Fruit fly (Drosophila melanogaster) whole organism, embryonic: Measurements from ENCODE around the gene HtrA2.
A peak's percentile ranks its signal among the peaks of the same experiment; 100 is the strongest.

ENCODE experiments used
- Adf1 ChIP-seq: fragments of 200-800 bp; sonication (Bioruptor generic); IDR thresholded peaks from 2 replicates; pipeline ENCODE4 v1.3.6; 2022; ENCODE audit warnings: missing biosample characterization, missing genetic modification characterization
- Aef1 ChIP-seq: fragments of 200-800 bp; sonication (Bioruptor generic); IDR thresholded peaks from 3 replicates; pipeline ENCODE4 v1.3.6; 2022; ENCODE audit warnings: missing biosample characterization, missing genetic modification characterization
- BEAF-32 ChIP-seq: fragments of 200-800 bp; sonication (Bioruptor generic); optimal IDR thresholded peaks from 3 replicates; lab custom pipeline; 2017; ENCODE audit warnings: missing biosample characterization, missing genetic modification characterization, mild to moderate bottlenecking, moderate library complexity, missing genetic modification reagents
- Blimp-1 ChIP-seq: fragments of 200-800 bp; sonication (Bioruptor generic); optimal IDR thresholded peaks from 3 replicates; lab custom pipeline; 2018; ENCODE audit warnings: missing biosample characterization, missing genetic modification characterization, mild to moderate bottlenecking, moderate library complexity, missing genetic modification reagents
- CG10274 ChIP-seq: fragments of 200-800 bp; sonication (Bioruptor generic); optimal IDR thresholded peaks from 3 replicates; lab custom pipeline; 2017; ENCODE audit warnings: missing biosample characterization, mild to moderate bottlenecking, missing genetic modification characterization
- CG13894 ChIP-seq: fragments of 200-800 bp; sonication (Bioruptor generic); optimal IDR thresholded peaks from 3 replicates; lab custom pipeline; 2018; ENCODE audit warnings: missing biosample characterization, mild to moderate bottlenecking, missing genetic modification characterization, moderate library complexity
- CG15696 ChIP-seq: fragments of 200-800 bp; sonication (Bioruptor generic); optimal IDR thresholded peaks from 2 replicates; lab custom pipeline; 2019; ENCODE audit warnings: missing biosample characterization, mild to moderate bottlenecking, missing genetic modification characterization, moderate library complexity
- CG1647 ChIP-seq: fragments of 200-800 bp; sonication (Bioruptor generic); optimal IDR thresholded peaks from 3 replicates; lab custom pipeline; 2016; ENCODE audit warnings: missing biosample characterization, missing genetic modification characterization
- CG17361 ChIP-seq: fragments of 200-800 bp; sonication (Bioruptor generic); IDR thresholded peaks from 3 replicates; pipeline ENCODE4 v1.3.6; 2022; ENCODE audit warnings: missing biosample characterization, missing genetic modification characterization
- CG17912 ChIP-seq: fragments of 200-800 bp; sonication (Bioruptor generic); optimal IDR thresholded peaks from 2 replicates; lab custom pipeline; 2018; ENCODE audit warnings: missing biosample characterization, mild to moderate bottlenecking, missing genetic modification characterization
- CG18476 ChIP-seq: fragments of 200-800 bp; sonication (Bioruptor generic); optimal IDR thresholded peaks from 2 replicates; lab custom pipeline; 2016; ENCODE audit warnings: missing biosample characterization, mild to moderate bottlenecking, missing genetic modification characterization
- CG2129 ChIP-seq: fragments of 200-800 bp; sonication (Bioruptor generic); IDR thresholded peaks from 2 replicates; pipeline ENCODE4 v1.3.6; 2022; ENCODE audit warnings: missing biosample characterization, missing genetic modification characterization; ENCODE audit not compliant: partially characterized antibody
- CG2202 ChIP-seq: fragments of 200-800 bp; sonication (Bioruptor generic); optimal IDR thresholded peaks from 2 replicates; lab custom pipeline; 2018; ENCODE audit warnings: missing biosample characterization, mild to moderate bottlenecking, missing genetic modification characterization
- CG30431 ChIP-seq: fragments of 200-800 bp; sonication (Bioruptor generic); optimal IDR thresholded peaks from 2 replicates; lab custom pipeline; 2017; ENCODE audit warnings: missing biosample characterization, missing genetic modification characterization
- CG31388 ChIP-seq: fragments of 200-800 bp; sonication (Bioruptor generic); optimal IDR thresholded peaks from 2 replicates; lab custom pipeline; 2016; ENCODE audit warnings: missing biosample characterization, missing genetic modification characterization
- CG3163 ChIP-seq: fragments of 200-800 bp; sonication (Bioruptor generic); optimal IDR thresholded peaks from 3 replicates; lab custom pipeline; 2016; ENCODE audit warnings: missing biosample characterization, missing genetic modification characterization
- CG32772 ChIP-seq: fragments of 200-800 bp; sonication (Bioruptor generic); IDR thresholded peaks from 2 replicates; pipeline ENCODE4 v1.3.6; 2022; ENCODE audit warnings: missing biosample characterization, missing genetic modification characterization
- CG6813 ChIP-seq: fragments of 200-800 bp; sonication (Bioruptor generic); optimal IDR thresholded peaks from 2 replicates; lab custom pipeline; 2017; ENCODE audit warnings: missing biosample characterization, missing genetic modification characterization, mild to moderate bottlenecking, moderate library complexity, missing genetic modification reagents
- CG7271 ChIP-seq: fragments of 200-800 bp; sonication (Bioruptor generic); optimal IDR thresholded peaks from 2 replicates; lab custom pipeline; 2018; ENCODE audit warnings: missing biosample characterization, mild to moderate bottlenecking, missing genetic modification characterization, moderate library complexity
- Dad ChIP-seq: fragments of 200-800 bp; sonication (Bioruptor generic); optimal IDR thresholded peaks from 3 replicates; lab custom pipeline; 2016; ENCODE audit warnings: missing biosample characterization, missing genetic modification characterization
- Deaf1 ChIP-seq: fragments of 200-800 bp; optimal IDR thresholded peaks from 3 replicates; lab custom pipeline; 2019; ENCODE audit warnings: missing biosample characterization, mild to moderate bottlenecking, missing genetic modification characterization, moderate library complexity
- Dek ChIP-seq: fragments of 200-800 bp; sonication (Bioruptor generic); optimal IDR thresholded peaks from 3 replicates; lab custom pipeline; 2019; ENCODE audit warnings: missing biosample characterization, mild to moderate bottlenecking, missing genetic modification characterization, moderate library complexity
- Ets97D ChIP-seq: fragments of 200-800 bp; sonication (Bioruptor generic); optimal IDR thresholded peaks from 3 replicates; lab custom pipeline; 2016; ENCODE audit warnings: missing biosample characterization, missing genetic modification characterization
- HmgZ ChIP-seq: fragments of 200-800 bp; sonication (Bioruptor generic); optimal IDR thresholded peaks from 2 replicates; lab custom pipeline; 2018; ENCODE audit warnings: missing biosample characterization, mild to moderate bottlenecking, missing genetic modification characterization
- Kr ChIP-seq: fragments of 200-800 bp; sonication (Bioruptor generic); optimal IDR thresholded peaks from 2 replicates; lab custom pipeline; 2017; ENCODE audit warnings: missing biosample characterization, mild to moderate bottlenecking, missing genetic modification characterization
- MTF-1 ChIP-seq: fragments of 200-800 bp; sonication (Bioruptor generic); optimal IDR thresholded peaks from 2 replicates; lab custom pipeline; 2018; ENCODE audit warnings: missing biosample characterization, mild to moderate bottlenecking, missing genetic modification characterization, borderline replicate concordance
- Max ChIP-seq: fragments of 200-800 bp; sonication (Bioruptor generic); optimal IDR thresholded peaks from 2 replicates; lab custom pipeline; 2016; ENCODE audit warnings: missing biosample characterization, mild to moderate bottlenecking, missing genetic modification characterization
- Med ChIP-seq: fragments of 200-800 bp; sonication (Bioruptor generic); peaks from one replicate; lab custom pipeline; 2016; ENCODE audit warnings: missing biosample characterization, missing genetic modification characterization, mild to moderate bottlenecking, inconsistent platforms, moderate library complexity
- Mrtf ChIP-seq: fragments of 200-800 bp; sonication (Bioruptor generic); IDR thresholded peaks from 3 replicates; pipeline ENCODE4 v1.3.6; 2022; ENCODE audit warnings: missing biosample characterization, missing genetic modification characterization
- ab ChIP-seq: fragments of 200-800 bp; sonication (Bioruptor generic); optimal IDR thresholded peaks from 2 replicates; lab custom pipeline; 2016; ENCODE audit warnings: missing biosample characterization, missing genetic modification characterization
- aop ChIP-seq: fragments of 200-800 bp; sonication (Bioruptor generic); IDR thresholded peaks from 2 replicates; pipeline ENCODE4 v1.3.6; 2022; ENCODE audit warnings: missing biosample characterization, missing genetic modification characterization
- ara ChIP-seq: fragments of 200-800 bp; sonication (Bioruptor generic); IDR thresholded peaks from 2 replicates; pipeline ENCODE4 v1.3.6; 2022; ENCODE audit warnings: missing biosample characterization, missing genetic modification characterization
- dm ChIP-seq: fragments of 200-800 bp; sonication (Bioruptor generic); optimal IDR thresholded peaks from 3 replicates; lab custom pipeline; 2016; ENCODE audit warnings: missing biosample characterization, missing genetic modification characterization
- grn ChIP-seq: fragments of 200-800 bp; sonication (Bioruptor generic); optimal IDR thresholded peaks from 3 replicates; lab custom pipeline; 2017; ENCODE audit warnings: missing biosample characterization, missing genetic modification characterization
- kah ChIP-seq: fragments of 200-800 bp; sonication (Bioruptor generic); optimal IDR thresholded peaks from 2 replicates; lab custom pipeline; 2018; ENCODE audit warnings: missing biosample characterization, mild to moderate bottlenecking, missing genetic modification characterization
- kni ChIP-seq: fragments of 200-800 bp; sonication (Bioruptor generic); optimal IDR thresholded peaks from 3 replicates; lab custom pipeline; 2017; ENCODE audit warnings: mild to moderate bottlenecking, missing biosample characterization, missing genetic modification reagents, missing genetic modification characterization
- lab ChIP-seq: fragments of 200-800 bp; sonication (Bioruptor generic); optimal IDR thresholded peaks from 3 replicates; lab custom pipeline; 2017; ENCODE audit warnings: missing biosample characterization, missing genetic modification characterization, mild to moderate bottlenecking, moderate library complexity, missing genetic modification reagents
- nerfin-1 ChIP-seq: fragments of 200-800 bp; sonication (Bioruptor generic); optimal IDR thresholded peaks from 3 replicates; lab custom pipeline; 2019; ENCODE audit warnings: missing biosample characterization, mild to moderate bottlenecking, missing genetic modification characterization, moderate library complexity
- otp ChIP-seq: fragments of 200-800 bp; sonication (Bioruptor generic); IDR thresholded peaks from 3 replicates; pipeline ENCODE4, ENCODE4 v1.3.6; 2022; ENCODE audit warnings: missing biosample characterization, missing genetic modification characterization
- pan ChIP-seq, 4 experiments: fragments of >200 bp in 3 of 4; fragments of 200-800 bp in 1 of 4; sonication (Bioruptor generic) in 1 of 4; optimal IDR thresholded peaks in 3 of 4; IDR thresholded peaks in 1 of 4; 2 replicates each; pipeline versions ENCODE4 v1.3.6 to Lab custom; 2017 to 2022; ENCODE audit warnings: missing biosample characterization in 2 of 4, missing genetic modification characterization in 2 of 4, mixed read lengths in 1 of 4
- pita ChIP-seq: fragments of 200-800 bp; sonication (Bioruptor generic); optimal IDR thresholded peaks from 2 replicates; lab custom pipeline; 2017; ENCODE audit warnings: missing biosample characterization, mild to moderate bottlenecking, missing genetic modification characterization
- prd ChIP-seq, 3 experiments: fragments of >200 bp in 2 of 3; fragments of 200-800 bp in 1 of 3; sonication (Bioruptor generic) in 1 of 3; optimal IDR thresholded peaks in 2 of 3; IDR thresholded peaks in 1 of 3; 2 replicates in 2 of 3; 3 replicates in 1 of 3; pipeline versions ENCODE4 v1.3.6 to Lab custom; 2017 to 2022; ENCODE audit warnings: missing biosample characterization in 1 of 3, missing genetic modification characterization in 1 of 3
- psq ChIP-seq: fragments of 200-800 bp; sonication (Bioruptor generic); optimal IDR thresholded peaks from 2 replicates; lab custom pipeline; 2017; ENCODE audit warnings: missing biosample characterization, missing genetic modification characterization
- rib ChIP-seq: fragments of 200-800 bp; sonication (Bioruptor generic); IDR thresholded peaks from 2 replicates; pipeline ENCODE4 v1.3.6; 2022; ENCODE audit warnings: missing biosample characterization, missing genetic modification characterization
- twi ChIP-seq: fragments of 200-800 bp; optimal IDR thresholded peaks from 2 replicates; lab custom pipeline; 2019; ENCODE audit warnings: missing biosample characterization, mild to moderate bottlenecking, missing genetic modification characterization, moderate library complexity
- unc-4 ChIP-seq: fragments of 200-800 bp; sonication (Bioruptor generic); IDR thresholded peaks from 2 replicates; pipeline ENCODE4 v1.3.6; 2022; ENCODE audit warnings: missing biosample characterization, missing genetic modification characterization; ENCODE audit not compliant: partially characterized antibody
- zfh1 ChIP-seq: fragments of 200-800 bp; sonication (Bioruptor generic); IDR thresholded peaks from 3 replicates; pipeline ENCODE4 v1.3.6; 2022; ENCODE audit warnings: missing biosample characterization, missing genetic modification characterization

The HtrA2 gene

dm6 chr3R:14484533-14485267, 26.8 kb downstream of the HtrA2 start (continued):
- TF ChIP-seq lab (GFP tag; lab: Kevin White, UChicago) (no peak), pita (GFP tag; lab: Kevin White, UChicago) (no peak), Kr (GFP tag; lab: Kevin White, UChicago) (peak; percentile 14), aop (0 out of 2 replicates have a peak, but pooled peaks have one; percentile 16), Adf1 (no peak), Aef1 (no peak), CG18476 (no peak), CG30431 (GFP tag; lab: Kevin White, UChicago) (no peak), Deaf1 (tag; lab: Kevin White, UChicago) (no peak), CG6813 (peak; percentile 26), ara (GFP tag; lab: Robert Waterston, UW) (0 out of 2 replicates have a peak, but pooled peaks have one; percentile 30), ab (GFP tag; lab: Kevin White, UChicago) (no peak), zfh1 (GFP tag; lab: Robert Waterston, UW) (peak; percentile 35; the same call in 1 of the 3 replicates), kah (GFP tag; lab: Kevin White, UChicago) (no peak), twi (tag; lab: Kevin White, UChicago) (peak; percentile 10), Dek (no peak), CG10274 (no peak), psq (GFP tag; lab: Kevin White, UChicago) (no peak), Med (GFP tag; lab: Kevin White, UChicago) (peak; percentile 6), Dad (GFP tag; lab: Kevin White, UChicago) (no peak), otp (no peak), dm (no peak), CG17361 (no peak), CG7271 (peak; percentile 35), Blimp-1 (GFP tag; lab: Kevin White, UChicago) (no peak)
- TF ChIP-seq, all 482 proteins: peak for 22

dm6 chr3R:14482986-14483385, 28.5 kb downstream of the HtrA2 start:
- TF ChIP-seq prd (optimal IDR thresholded peaks at IDR 0.05; lab: Kevin White, UChicago): no peak
- no peak for TF ChIP-seq prd (GFP tag; IDR thresholded peaks at IDR 0.05; lab: Robert Waterston, UW)
- no peak for TF ChIP-seq unc-4 (GFP tag; lab: Robert Waterston, UW)
- no peak for TF ChIP-seq CG32772 (GFP tag; lab: Robert Waterston, UW)
- TF ChIP-seq Ets97D: no peak
- no peak for TF ChIP-seq CG1647 (GFP tag; lab: Kevin White, UChicago)
- TF ChIP-seq CG3163 (GFP tag; lab: Kevin White, UChicago): no peak
- TF ChIP-seq CG31388 (GFP tag; lab: Kevin White, UChicago): no peak
- no peak for TF ChIP-seq CG15696 (tag; lab: Kevin White, UChicago)
- TF ChIP-seq CG2202: no peak
- TF ChIP-seq Max: no peak
- TF ChIP-seq Mrtf: no peak
- TF ChIP-seq MTF-1: no peak
- TF ChIP-seq HmgZ (tag; lab: Kevin White, UChicago): no peak
- peak; percentile 80 for TF ChIP-seq grn (GFP tag; lab: Kevin White, UChicago)
- TF ChIP-seq BEAF-32 (GFP tag; lab: Kevin White, UChicago): no peak
- TF ChIP-seq pan (optimal IDR thresholded peaks at IDR 0.05; lab: Kevin White, UChicago): no peak
- no peak for TF ChIP-seq pan (GFP tag; optimal IDR thresholded peaks at IDR 0.05 in 1 of 2, IDR thresholded peaks at IDR 0.05 in 1 of 2)
- TF ChIP-seq CG17912 (GFP tag; lab: Kevin White, UChicago): no peak
- peak; percentile 3 for TF ChIP-seq Blimp-1 (GFP tag; lab: Kevin White, UChicago)
- no peak for TF ChIP-seq CG13894 (tag; lab: Kevin White, UChicago)
- no peak for TF ChIP-seq rib (GFP tag; lab: Robert Waterston, UW)
- no peak for TF ChIP-seq nerfin-1 (tag; lab: Kevin White, UChicago)
- no peak for TF ChIP-seq CG2129
- TF ChIP-seq kni: peak; percentile 76
